Worm (Caenorhabditis elegans) whole organism, late embryonic: ENCODE data around the gene set-20.
A peak's percentile ranks its signal among the peaks of the same experiment; 100 is the strongest.

Experiments used
- C08G9.2 ChIP-seq: sonication (generic microtip); optimal IDR thresholded peaks from 2 replicates; lab custom pipeline; 2016; ENCODE audit warnings: mild to moderate bottlenecking, missing genetic modification characterization, moderate library complexity, missing compliant biosample characterization
- K02D7.2 ChIP-seq: sonication (generic microtip); optimal IDR thresholded peaks from 2 replicates; lab custom pipeline; 2017; ENCODE audit warnings: mild to moderate bottlenecking, missing genetic modification characterization, missing compliant biosample characterization
- T23F11.4 ChIP-seq: fragments of 200-800 bp; sonication (Bioruptor generic); optimal IDR thresholded peaks from 2 replicates; lab custom pipeline; 2018; ENCODE audit warnings: mild to moderate bottlenecking, missing genetic modification characterization, missing compliant biosample characterization
- ceh-2 ChIP-seq: sonication (generic microtip); optimal IDR thresholded peaks from 2 replicates; lab custom pipeline; 2016; ENCODE audit warnings: missing genotype, missing genetic modification characterization, missing compliant biosample characterization
- ceh-24 ChIP-seq: sonication (generic microtip); optimal IDR thresholded peaks from 2 replicates; lab custom pipeline; 2016; ENCODE audit warnings: mild to moderate bottlenecking, missing genetic modification characterization, missing compliant biosample characterization
- ceh-30 ChIP-seq: fragments of 150-350 bp; optimal IDR thresholded peaks from 2 replicates; lab custom pipeline; 2014; ENCODE audit warnings: missing biosample characterization, missing genetic modification characterization
- ceh-31 ChIP-seq: sonication (generic microtip); optimal IDR thresholded peaks from 2 replicates; lab custom pipeline; 2016; ENCODE audit warnings: missing genetic modification characterization, missing compliant biosample characterization
- ceh-45 ChIP-seq: fragments of 200-800 bp; sonication (Bioruptor generic); IDR thresholded peaks from 2 replicates; pipeline ENCODE4 v1.3.6; 2022; ENCODE audit warnings: missing genetic modification reagents, missing genetic modification characterization, missing compliant biosample characterization
- ceh-48 ChIP-seq: sonication (generic microtip); optimal IDR thresholded peaks from 2 replicates; lab custom pipeline; 2016; ENCODE audit warnings: missing genetic modification characterization, inconsistent platforms, missing compliant biosample characterization
- ceh-6 ChIP-seq: fragments of 200-800 bp; sonication (Bioruptor generic); optimal IDR thresholded peaks from 2 replicates; lab custom pipeline; 2018; ENCODE audit warnings: mild to moderate bottlenecking, missing genetic modification characterization, missing compliant biosample characterization
- ceh-9 ChIP-seq: sonication (generic microtip); optimal IDR thresholded peaks from 2 replicates; lab custom pipeline; 2016; ENCODE audit warnings: mild to moderate bottlenecking, missing genetic modification characterization, inconsistent platforms, missing compliant biosample characterization
- elt-4 ChIP-seq: sonication (generic microtip); optimal IDR thresholded peaks from 2 replicates; lab custom pipeline; 2016; ENCODE audit warnings: missing genetic modification characterization, missing compliant biosample characterization
- ets-4 ChIP-seq: sonication (generic microtip); optimal IDR thresholded peaks from 2 replicates; lab custom pipeline; 2016; ENCODE audit warnings: missing genetic modification characterization, missing compliant biosample characterization
- fax-1 ChIP-seq: sonication (generic microtip); optimal IDR thresholded peaks from 2 replicates; lab custom pipeline; 2016; ENCODE audit warnings: missing genotype, missing genetic modification characterization, missing compliant biosample characterization
- fkh-10 ChIP-seq: fragments of 150-350 bp; optimal IDR thresholded peaks from 2 replicates; lab custom pipeline; 2014; ENCODE audit warnings: missing biosample characterization, missing genetic modification reagents, missing genetic modification characterization
- fkh-6 ChIP-seq: sonication (generic microtip); optimal IDR thresholded peaks from 2 replicates; lab custom pipeline; 2016; ENCODE audit warnings: missing genetic modification characterization, missing compliant biosample characterization
- gmeb-2 ChIP-seq: sonication (generic microtip); optimal IDR thresholded peaks from 2 replicates; lab custom pipeline; 2016; ENCODE audit warnings: missing genetic modification characterization, inconsistent platforms, missing compliant biosample characterization
- hlh-13 ChIP-seq: fragments of 200-800 bp; sonication (Bioruptor generic); optimal IDR thresholded peaks from 2 replicates; lab custom pipeline; 2018; ENCODE audit warnings: mild to moderate bottlenecking, missing genetic modification characterization, missing compliant biosample characterization
- hlh-15 ChIP-seq: sonication (generic microtip); optimal IDR thresholded peaks from 2 replicates; lab custom pipeline; 2016; ENCODE audit warnings: missing genetic modification characterization, missing compliant biosample characterization
- hlh-30 ChIP-seq: sonication (generic microtip); optimal IDR thresholded peaks from 2 replicates; lab custom pipeline; 2017; ENCODE audit warnings: antibody characterized with exemption, missing genetic modification characterization, missing compliant biosample characterization; ENCODE audit not compliant: insufficient read depth
- lin-11 ChIP-seq: fragments of 200-800 bp; sonication (Bioruptor generic); optimal IDR thresholded peaks from 2 replicates; lab custom pipeline; 2018; ENCODE audit warnings: mild to moderate bottlenecking, missing genetic modification characterization, missing compliant biosample characterization
- nfya-1 ChIP-seq: sonication (generic microtip); optimal IDR thresholded peaks from 2 replicates; lab custom pipeline; 2017; ENCODE audit warnings: missing genetic modification characterization, mild to moderate bottlenecking, missing compliant biosample characterization, antibody characterized with exemption, moderate library complexity
- nhr-11 ChIP-seq: fragments of 150-350 bp; optimal IDR thresholded peaks from 2 replicates; lab custom pipeline; 2014; ENCODE audit warnings: missing biosample characterization, missing genetic modification characterization
- nhr-232 ChIP-seq: sonication (generic microtip); optimal IDR thresholded peaks from 2 replicates; lab custom pipeline; 2016; ENCODE audit warnings: missing genetic modification characterization, missing compliant biosample characterization
- odd-2 ChIP-seq: sonication (generic microtip); optimal IDR thresholded peaks from 2 replicates; lab custom pipeline; 2017; ENCODE audit warnings: antibody characterized with exemption, mild to moderate bottlenecking, missing genetic modification characterization, missing compliant biosample characterization
- pag-3 ChIP-seq: sonication (generic microtip); optimal IDR thresholded peaks from 2 replicates; lab custom pipeline; 2016; ENCODE audit warnings: missing compliant biosample characterization, missing genetic modification characterization, borderline replicate concordance
- pax-1 ChIP-seq: fragments of 150-350 bp; optimal IDR thresholded peaks from 2 replicates; lab custom pipeline; 2014; ENCODE audit warnings: missing biosample characterization, missing genetic modification characterization
- pha-4 ChIP-seq: fragments of 150-350 bp; optimal IDR thresholded peaks from 2 replicates; lab custom pipeline; 2018; ENCODE audit warnings: missing biosample characterization, missing genetic modification reagents, missing genetic modification characterization
- pqm-1 ChIP-seq: sonication (generic microtip); optimal IDR thresholded peaks from 2 replicates; lab custom pipeline; 2016; ENCODE audit warnings: missing genetic modification characterization, missing compliant biosample characterization
- pros-1 ChIP-seq: fragments of 150-350 bp; optimal IDR thresholded peaks from 2 replicates; lab custom pipeline; 2014; ENCODE audit warnings: missing biosample characterization, missing genetic modification reagents, missing genetic modification characterization
- rnt-1 ChIP-seq: sonication (generic microtip); optimal IDR thresholded peaks from 2 replicates; lab custom pipeline; 2016; ENCODE audit warnings: missing genetic modification characterization, missing compliant biosample characterization
- sdc-2 ChIP-seq: sonication (generic microtip); optimal IDR thresholded peaks from 2 replicates; lab custom pipeline; 2016; ENCODE audit warnings: missing genotype, missing genetic modification characterization, missing compliant biosample characterization
- sox-2 ChIP-seq: fragments of 200-800 bp; sonication (Bioruptor generic); IDR thresholded peaks from 2 replicates; pipeline ENCODE4 v1.3.6; 2022; ENCODE audit warnings: missing genetic modification reagents, missing genetic modification characterization, missing compliant biosample characterization
- sox-4 ChIP-seq: sonication (generic microtip); optimal IDR thresholded peaks from 2 replicates; lab custom pipeline; 2017; ENCODE audit warnings: mild to moderate bottlenecking, missing genetic modification characterization, inconsistent platforms, missing compliant biosample characterization
- syd-9 ChIP-seq: sonication (generic microtip); optimal IDR thresholded peaks from 2 replicates; lab custom pipeline; 2016; ENCODE audit warnings: mild to moderate bottlenecking, missing genetic modification characterization, moderate library complexity, missing compliant biosample characterization
- tbx-7 ChIP-seq: sonication (generic microtip); optimal IDR thresholded peaks from 2 replicates; lab custom pipeline; 2016; ENCODE audit warnings: missing genotype, missing genetic modification characterization, missing compliant biosample characterization
- ttx-3 ChIP-seq: sonication (generic microtip); optimal IDR thresholded peaks from 2 replicates; lab custom pipeline; 2016; ENCODE audit warnings: missing genetic modification reagents, missing genetic modification characterization, missing compliant biosample characterization
- unc-42 ChIP-seq: sonication (generic microtip); optimal IDR thresholded peaks from 2 replicates; lab custom pipeline; 2016; ENCODE audit warnings: missing genotype, missing genetic modification characterization, missing compliant biosample characterization
- unc-55 ChIP-seq: sonication (generic microtip); optimal IDR thresholded peaks from 2 replicates; lab custom pipeline; 2017; ENCODE audit warnings: missing biosample characterization, missing genetic modification reagents, missing genetic modification characterization
- unc-86 ChIP-seq: sonication (generic microtip); optimal IDR thresholded peaks from 2 replicates; lab custom pipeline; 2016; ENCODE audit warnings: missing genetic modification characterization, missing compliant biosample characterization
- zip-5 ChIP-seq: sonication (generic microtip); optimal IDR thresholded peaks from 2 replicates; lab custom pipeline; 2016; ENCODE audit warnings: missing genetic modification characterization, missing compliant biosample characterization
- ztf-16 ChIP-seq: sonication (generic microtip); optimal IDR thresholded peaks from 2 replicates; lab custom pipeline; 2017; ENCODE audit warnings: missing genetic modification characterization, missing compliant biosample characterization

The set-20 gene

DNA sequence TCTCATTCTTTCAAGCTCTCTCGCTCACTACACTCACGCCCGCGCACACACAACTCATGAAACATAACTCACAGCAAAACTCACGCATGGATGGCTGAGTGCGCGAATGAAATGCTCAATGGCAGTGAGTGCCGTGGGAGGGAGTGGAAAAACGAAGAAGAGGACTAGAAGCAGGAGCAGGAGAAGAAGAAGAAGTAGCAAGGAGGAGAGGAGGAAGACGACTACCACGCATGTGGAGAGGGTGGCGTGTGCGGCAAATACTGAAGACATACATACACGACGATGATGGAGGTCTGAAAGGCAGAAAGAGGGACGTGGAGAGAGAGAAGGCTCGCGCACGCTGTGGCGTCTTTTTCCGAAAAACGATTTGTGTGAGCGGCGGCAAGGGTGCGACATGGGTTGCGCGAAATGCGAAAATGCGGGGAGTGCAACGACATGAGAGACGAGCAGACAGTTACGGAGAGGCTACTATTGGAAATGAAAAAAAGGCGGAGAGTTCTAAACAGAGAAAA is 43.1 kb upstream of the set-20 start (continued):
- TF ChIP-seq syd-9 (tag; lab: Kevin White, UChicago) (peak; percentile 30), ceh-30 (tag; lab: Kevin White, UChicago) (no peak), unc-86 (peak; percentile 36), hlh-30 (tag; lab: Kevin White, UChicago) (no peak), zip-5 (tag; lab: Kevin White, UChicago) (no peak), ets-4 (tag; lab: Kevin White, UChicago) (no peak), ceh-48 (no peak), pqm-1 (tag; lab: Kevin White, UChicago) (peak; percentile 16), unc-42 (tag; lab: Kevin White, UChicago) (peak; percentile 70), elt-4 (tag; lab: Kevin White, UChicago) (no peak), ceh-9 (tag; lab: Kevin White, UChicago) (no peak), nhr-232 (tag; lab: Kevin White, UChicago) (no peak), ttx-3 (tag; lab: Kevin White, UChicago) (no peak), T23F11.4 (GFP tag; lab: Kevin White, UChicago) (no peak), pax-1 (tag; lab: Kevin White, UChicago) (no peak), lin-11 (tag; lab: Kevin White, UChicago) (no peak), rnt-1 (peak; percentile 4), hlh-13 (GFP tag; lab: Kevin White, UChicago) (no peak), tbx-7 (tag; lab: Kevin White, UChicago) (peak; percentile 3), ztf-16 (no peak), C08G9.2 (tag; lab: Kevin White, UChicago) (peak; percentile 61), nfya-1 (peak; percentile 52), sdc-2 (tag; lab: Kevin White, UChicago) (peak; percentile 15), unc-55 (GFP tag; lab: Kevin White, UChicago) (no peak), ceh-2 (tag; lab: Kevin White, UChicago) (peak; percentile 32), pros-1 (tag; lab: Kevin White, UChicago) (peak; percentile 77), hlh-15 (tag; lab: Kevin White, UChicago) (no peak), odd-2 (no peak), fax-1 (tag; lab: Kevin White, UChicago) (peak; percentile 46), pag-3 (tag; lab: Kevin White, UChicago) (peak; percentile 9)

DNA sequence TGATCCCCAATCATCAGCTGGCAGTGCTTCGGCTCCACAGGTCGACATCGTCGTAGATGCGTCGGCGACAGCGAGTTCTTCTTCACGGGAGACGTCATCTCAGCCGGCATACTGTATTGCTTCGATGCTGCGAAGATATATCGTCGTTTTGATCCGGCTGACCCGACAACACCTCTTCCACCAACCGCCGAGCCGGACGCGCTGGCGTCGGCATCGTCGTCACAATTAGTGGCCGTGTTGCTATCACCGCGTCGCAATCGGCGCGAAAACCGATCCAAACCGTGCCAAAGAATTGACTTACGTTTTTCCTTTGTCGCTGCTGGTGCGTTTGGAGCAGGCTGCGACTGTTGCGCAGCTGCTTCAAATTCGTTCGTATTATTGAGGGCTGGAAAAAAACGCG is 40.2 kb upstream of the set-20 start:
- TF ChIP-seq zip-5 (tag; lab: Kevin White, UChicago) (no peak), fkh-10 (GFP tag; lab: Kevin White, UChicago) (no peak), hlh-30 (tag; lab: Kevin White, UChicago) (no peak), pha-4 (tag; lab: Kevin White, UChicago) (no peak), ceh-45 (GFP tag; lab: Robert Waterston, UW) (no peak), ceh-24 (no peak), nhr-11 (tag; lab: Kevin White, UChicago) (no peak), fkh-6 (tag; lab: Kevin White, UChicago) (no peak), pros-1 (tag; lab: Kevin White, UChicago) (no peak), sox-2 (GFP tag; lab: Robert Waterston, UW) (no peak)

DNA sequence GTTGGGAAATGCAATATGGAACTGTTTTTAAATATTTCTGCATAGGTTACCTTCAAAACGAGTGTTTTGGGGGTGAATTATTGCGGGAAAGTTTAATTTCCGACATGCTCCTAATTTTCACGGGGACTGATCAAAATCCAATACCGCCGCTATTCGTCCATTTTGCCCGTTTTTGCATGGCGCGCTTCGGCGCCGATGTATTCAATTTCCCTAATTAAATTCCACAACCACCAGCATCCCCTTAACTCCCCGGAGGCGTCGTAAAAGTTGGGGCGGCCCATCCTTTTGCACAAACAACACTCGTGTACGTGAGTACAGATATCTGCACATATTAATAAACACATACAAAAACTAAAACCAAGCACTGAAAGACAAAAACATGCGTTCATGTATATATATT is 38.6 kb upstream of the set-20 start:
- no peak for TF ChIP-seq K02D7.2 (tag; lab: Kevin White, UChicago)
- no peak for TF ChIP-seq sox-4 (tag; lab: Kevin White, UChicago)
- no peak for TF ChIP-seq unc-55 (GFP tag; lab: Kevin White, UChicago)
- no peak for TF ChIP-seq pqm-1 (tag; lab: Kevin White, UChicago)
- TF ChIP-seq syd-9 (tag; lab: Kevin White, UChicago) = no peak
- peak; percentile 93 for TF ChIP-seq unc-42 (tag; lab: Kevin White, UChicago)
- TF ChIP-seq ceh-6 = no peak
- no peak for TF ChIP-seq gmeb-2 (tag; lab: Kevin White, UChicago)
- TF ChIP-seq ceh-31 (tag; lab: Kevin White, UChicago) = peak; percentile 40
